Fruit fly (Drosophila melanogaster) whole organism, wandering third instar larva: ENCODE results near the gene Ptx1.

ENCODE experiments used
- Abd-B ChIP-seq: fragments of >200 bp; optimal IDR thresholded peaks from 2 replicates; lab custom pipeline; 2017; ENCODE audit warnings: missing biosample characterization, missing genetic modification characterization
- CG32264 ChIP-seq: fragments of 200-800 bp; sonication (Bioruptor generic); optimal IDR thresholded peaks from 2 replicates; lab custom pipeline; 2016; ENCODE audit warnings: missing biosample characterization, missing genetic modification characterization
- CG9705 ChIP-seq: fragments of 200-800 bp; sonication (Bioruptor generic); optimal IDR thresholded peaks from 2 replicates; lab custom pipeline; 2018; ENCODE audit warnings: missing biosample characterization, mild to moderate bottlenecking, missing genetic modification characterization
- CrebA ChIP-seq: fragments of 200-800 bp; sonication (Bioruptor generic); optimal IDR thresholded peaks from 2 replicates; lab custom pipeline; 2016; ENCODE audit warnings: missing biosample characterization, mild to moderate bottlenecking, missing genetic modification characterization, borderline replicate concordance
- Dfd ChIP-seq: fragments of >200 bp; optimal IDR thresholded peaks from 2 replicates; lab custom pipeline; 2017; ENCODE audit warnings: missing biosample characterization, missing genetic modification characterization
- HLH106 ChIP-seq: fragments of 200-800 bp; optimal IDR thresholded peaks from 3 replicates; lab custom pipeline; 2019; ENCODE audit warnings: missing biosample characterization, mild to moderate bottlenecking, missing genetic modification characterization, moderate library complexity
- Hnf4 ChIP-seq: fragments of 200-800 bp; sonication (Bioruptor generic); optimal IDR thresholded peaks from 2 replicates; lab custom pipeline; 2016; ENCODE audit warnings: missing biosample characterization, mild to moderate bottlenecking, missing genetic modification characterization
- Hr78 ChIP-seq: fragments of >200 bp; optimal IDR thresholded peaks from 2 replicates; lab custom pipeline; 2017; ENCODE audit warnings: missing biosample characterization, missing genetic modification characterization
- Hr83 ChIP-seq: fragments of 200-300 bp; sonication (Bioruptor generic); optimal IDR thresholded peaks from 2 replicates; lab custom pipeline; 2016; ENCODE audit warnings: missing biosample characterization, mild to moderate bottlenecking, missing genetic modification characterization, moderate library complexity; ENCODE audit not compliant: poor library complexity, severe bottlenecking
- Myc ChIP-seq: fragments of >200 bp; optimal IDR thresholded peaks from 2 replicates; lab custom pipeline; 2017
- N ChIP-seq: fragments of >200 bp; optimal IDR thresholded peaks from 2 replicates; lab custom pipeline; 2018; ENCODE audit warnings: missing biosample characterization, missing external identifiers, missing genetic modification characterization
- OdsH ChIP-seq: fragments of 200-800 bp; sonication (Bioruptor generic); optimal IDR thresholded peaks from 2 replicates; lab custom pipeline; 2016; ENCODE audit warnings: missing biosample characterization, mild to moderate bottlenecking, missing genetic modification characterization
- Rel ChIP-seq, 2 experiments: fragments of 200-800 bp; sonication (Bioruptor generic) in 1 of 2; optimal IDR thresholded peaks; 2 replicates in 1 of 2; 3 replicates in 1 of 2; lab custom pipeline; 2016 to 2019; ENCODE audit warnings: mild to moderate bottlenecking in 2 of 2, missing biosample characterization in 2 of 2, missing genetic modification characterization in 2 of 2, moderate library complexity in 1 of 2
- Sp1 ChIP-seq: fragments of 200-800 bp; sonication (Bioruptor generic); optimal IDR thresholded peaks from 3 replicates; lab custom pipeline; 2019; ENCODE audit warnings: missing biosample characterization, mild to moderate bottlenecking, missing genetic modification characterization, moderate library complexity
- Vsx2 ChIP-seq: fragments of 200-300, 225-300 bp; sonication (Bioruptor generic); optimal IDR thresholded peaks from 2 replicates; lab custom pipeline; 2018; ENCODE audit warnings: missing biosample characterization, missing genetic modification characterization; ENCODE audit not compliant: partially characterized antibody
- br ChIP-seq: fragments of 200-800 bp; sonication (Bioruptor generic); optimal IDR thresholded peaks from 2 replicates; lab custom pipeline; 2016; ENCODE audit warnings: missing biosample characterization, missing genetic modification characterization
- brk ChIP-seq: fragments of 200-800 bp; sonication (Bioruptor generic); optimal IDR thresholded peaks from 2 replicates; lab custom pipeline; 2016; ENCODE audit warnings: missing biosample characterization, mild to moderate bottlenecking, missing genetic modification characterization
- dl ChIP-seq, 2 experiments: fragments of 175-275, 200-275 bp in 1 of 2; fragments of 200-275 bp in 1 of 2; sonication (Bioruptor generic); optimal IDR thresholded peaks; lab custom pipeline; 2018; ENCODE audit warnings: mild to moderate bottlenecking in 2 of 2, missing biosample characterization in 2 of 2, missing genetic modification characterization in 2 of 2, moderate library complexity in 2 of 2; ENCODE audit not compliant: partially characterized antibody in 2 of 2, insufficient read depth in 1 of 2
- dmrt93B ChIP-seq: fragments of 200-800 bp; sonication (Bioruptor generic); optimal IDR thresholded peaks from 2 replicates; lab custom pipeline; 2018; ENCODE audit warnings: missing biosample characterization, mild to moderate bottlenecking, missing genetic modification characterization
- dsf ChIP-seq: sonication (Bioruptor generic); optimal IDR thresholded peaks from 2 replicates; lab custom pipeline; 2016; ENCODE audit warnings: missing biosample characterization, missing genetic modification characterization, borderline replicate concordance
- ey ChIP-seq: fragments of 200-800 bp; sonication (Bioruptor generic); optimal IDR thresholded peaks from 2 replicates; lab custom pipeline; 2016; ENCODE audit warnings: missing biosample characterization, missing genetic modification characterization
- foxo ChIP-seq, 2 experiments: fragments of 200-800 bp; sonication (Bioruptor generic); optimal IDR thresholded peaks; 2 replicates in 1 of 2; 3 replicates in 1 of 2; lab custom pipeline; 2016 to 2017; ENCODE audit warnings: missing biosample characterization in 2 of 2, missing genetic modification characterization in 2 of 2
- lola ChIP-seq: fragments of >200 bp; optimal IDR thresholded peaks from 2 replicates; lab custom pipeline; 2017; ENCODE audit warnings: missing biosample characterization, missing genetic modification characterization
- pan ChIP-seq: fragments of >200 bp; optimal IDR thresholded peaks from 2 replicates; lab custom pipeline; 2017
- psq ChIP-seq: fragments of 200-800 bp; sonication (Bioruptor generic); optimal IDR thresholded peaks from 3 replicates; lab custom pipeline; 2017; ENCODE audit warnings: missing biosample characterization, mild to moderate bottlenecking, missing genetic modification characterization, moderate library complexity
- rgr ChIP-seq: fragments of 200-800 bp; sonication (Bioruptor generic); optimal IDR thresholded peaks from 3 replicates; lab custom pipeline; 2016; ENCODE audit warnings: missing biosample characterization, mild to moderate bottlenecking, missing genetic modification characterization
- sage ChIP-seq: fragments of 200-800 bp; sonication (Bioruptor generic); optimal IDR thresholded peaks from 2 replicates; lab custom pipeline; 2016; ENCODE audit warnings: missing biosample characterization, mild to moderate bottlenecking, missing genetic modification characterization
- tai ChIP-seq: sonication (Bioruptor generic); optimal IDR thresholded peaks from 2 replicates; lab custom pipeline; 2016; ENCODE audit warnings: missing biosample characterization, missing genetic modification characterization
- woc ChIP-seq: sonication (Bioruptor generic); optimal IDR thresholded peaks from 2 replicates; lab custom pipeline; 2016; ENCODE audit warnings: missing biosample characterization, mild to moderate bottlenecking, missing genetic modification characterization

Gene Ptx1

DNA sequence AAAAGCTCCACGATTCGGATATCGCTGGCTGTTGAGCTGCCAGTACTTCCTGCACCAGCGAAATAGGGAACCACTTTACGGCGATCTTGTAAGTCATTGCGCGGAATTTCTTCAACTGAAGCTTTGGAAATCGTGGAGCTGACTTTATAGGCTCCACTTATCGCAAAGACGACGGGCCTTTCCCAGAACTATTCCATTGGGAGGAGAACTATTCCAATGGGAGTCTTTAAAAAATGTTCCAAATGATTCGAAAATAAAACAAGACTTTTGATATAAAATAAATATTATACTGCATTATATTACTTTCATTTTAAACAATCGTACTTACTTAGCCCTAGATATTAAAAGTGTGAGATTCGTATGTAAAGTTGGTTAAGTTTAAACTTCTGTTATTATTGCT lies 24.4 kb downstream of the Ptx1 start, which contains the start of gene CG15550:
Gene CG15550, minus strand, starts transcription at position 101 of the 400 bp plus-strand sequence.
- TF ChIP-seq dmrt93B (GFP tag; lab: Kevin White, UChicago) (no peak), sage (GFP tag; lab: Kevin White, UChicago) (no peak), psq (no peak), dl (GFP tag; optimal IDR thresholded peaks at IDR 0.05; lab: Kevin White, UChicago; ENCODE audit: insufficient read depth in 1 of 2, partially characterized antibody in 2 of 2) (no peak), ey (GFP tag; lab: Kevin White, UChicago) (no peak), pan (lab: Kevin White, UChicago) (no peak), woc (GFP tag; lab: Kevin White, UChicago) (no peak), CG32264 (GFP tag; lab: Kevin White, UChicago) (no peak), N (GFP tag; lab: Kevin White, UChicago) (no peak), brk (GFP tag; lab: Kevin White, UChicago) (no peak), Rel (GFP tag; optimal IDR thresholded peaks at IDR 0.05; lab: Kevin White, UChicago) (no peak), Rel (tag; optimal IDR thresholded peaks at IDR 0.05; lab: Kevin White, UChicago) (no peak)

DNA sequence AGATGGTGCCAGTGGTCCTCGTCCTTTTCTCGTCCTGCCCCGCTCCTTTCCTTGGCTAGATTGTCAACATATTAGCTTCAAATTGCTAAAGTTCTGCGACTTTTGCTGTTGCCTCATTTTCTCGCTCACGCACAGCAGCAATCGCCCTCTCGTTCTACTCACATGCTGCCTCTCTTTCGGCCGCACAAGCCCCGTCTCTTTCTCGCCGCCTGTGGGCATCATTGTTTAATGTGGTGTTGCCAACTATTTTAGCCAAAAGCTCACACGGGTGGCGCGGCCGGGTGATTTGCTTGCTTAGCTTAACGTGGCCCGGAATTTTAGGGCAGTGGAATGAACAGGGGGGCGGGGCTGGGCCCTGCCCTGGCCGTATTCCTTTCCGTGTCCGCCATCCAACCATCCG lies 27.7 kb downstream of the Ptx1 start:
- TF ChIP-seq lola (GFP tag; lab: Kevin White, UChicago) (no peak), foxo (GFP tag; optimal IDR thresholded peaks at IDR 0.05; lab: Kevin White, UChicago) (no peak), ey (GFP tag; lab: Kevin White, UChicago) (no peak), Myc (lab: Kevin White, UChicago) (no peak), rgr (GFP tag; lab: Kevin White, UChicago) (no peak), Sp1 (no peak), br (GFP tag; lab: Kevin White, UChicago) (no peak), Hnf4 (GFP tag; lab: Kevin White, UChicago) (no peak), dsf (GFP tag; lab: Kevin White, UChicago) (no peak), OdsH (no peak), Hr83 (GFP tag; lab: Kevin White, UChicago) (no peak), Vsx2 (GFP tag; lab: Kevin White, UChicago) (no peak)

DNA sequence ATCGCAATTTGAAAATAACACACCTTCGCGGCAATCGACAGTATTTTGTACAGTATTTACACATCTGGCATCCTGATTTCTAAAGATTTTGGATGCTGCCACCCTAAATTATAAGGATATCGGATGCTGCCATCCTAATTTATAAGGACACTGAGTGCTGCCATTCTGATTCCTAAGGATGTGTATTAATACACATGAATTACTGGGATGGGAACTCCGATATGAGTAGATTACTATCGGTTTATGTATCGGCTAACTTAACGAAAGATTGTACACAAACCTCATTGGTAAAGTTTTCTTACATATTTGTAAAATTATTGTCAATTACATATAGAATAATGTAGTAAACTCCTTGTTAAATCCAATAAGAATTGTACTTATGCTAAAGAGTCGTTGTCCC lies 33.8 kb downstream of the Ptx1 start:
- peak; percentile 61 for TF ChIP-seq Myc (lab: Kevin White, UChicago)
- TF ChIP-seq ey (GFP tag; lab: Kevin White, UChicago), result no peak

DNA sequence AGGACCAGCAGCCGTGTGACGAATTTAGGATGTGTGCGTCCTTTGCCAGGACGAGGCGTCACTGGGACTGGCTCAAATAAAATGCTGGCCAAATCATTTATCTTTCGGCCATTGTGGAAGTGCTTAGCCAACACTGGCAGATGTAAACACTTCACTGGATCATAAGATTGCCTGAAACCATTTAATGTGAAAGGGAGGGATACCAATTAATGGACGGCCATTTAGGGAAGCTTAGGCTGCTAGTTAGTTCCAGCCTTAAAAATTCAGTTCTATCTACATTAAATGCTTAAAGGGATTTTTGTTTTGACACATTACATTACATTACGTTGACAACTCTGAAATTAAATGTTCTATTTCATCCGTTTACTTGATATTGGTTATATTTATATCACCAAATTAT lies 46.8 kb downstream of the Ptx1 start, which contains the start of gene CG15548:
Gene CG15548, plus strand, starts transcription at position 301 of the 400 bp plus-strand sequence.
- TF ChIP-seq HLH106 (tag; lab: Kevin White, UChicago), result no peak
- TF ChIP-seq CrebA (GFP tag; lab: Kevin White, UChicago), result no peak
- TF ChIP-seq br (GFP tag; lab: Kevin White, UChicago), result no peak

DNA sequence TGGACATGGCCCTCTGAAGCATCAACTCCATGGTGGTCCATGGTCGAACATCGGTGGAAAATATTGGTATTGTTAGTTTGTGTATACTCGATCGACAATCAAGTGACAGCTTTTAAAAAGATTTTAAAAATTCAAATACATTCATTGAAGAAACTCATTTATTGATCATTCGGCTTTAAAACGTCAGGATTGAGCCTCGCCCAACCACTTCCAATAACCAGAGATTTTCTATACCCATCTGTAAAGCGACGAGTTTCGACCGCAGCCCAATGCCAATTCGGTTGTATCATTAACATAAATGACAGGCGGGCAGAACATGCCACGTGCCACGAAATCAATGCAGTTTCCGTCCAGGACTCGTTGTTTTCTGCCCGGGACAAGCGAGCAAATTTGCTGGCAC lies 51.7 kb downstream of the Ptx1 start, which contains the start of gene Ctr1C:
Gene Ctr1C, minus strand, starts transcription at position 101 of the 400 bp plus-strand sequence.
- TF ChIP-seq Rel (GFP tag; optimal IDR thresholded peaks at IDR 0.05; lab: Kevin White, UChicago) (no peak), Rel (tag; optimal IDR thresholded peaks at IDR 0.05; lab: Kevin White, UChicago) (no peak), sage (GFP tag; lab: Kevin White, UChicago) (no peak), CG9705 (GFP tag; lab: Kevin White, UChicago) (no peak), lola (GFP tag; lab: Kevin White, UChicago) (no peak), foxo (GFP tag; optimal IDR thresholded peaks at IDR 0.05; lab: Kevin White, UChicago) (no peak), Abd-B (GFP tag; lab: Kevin White, UChicago) (no peak), Dfd (GFP tag; lab: Kevin White, UChicago) (no peak), tai (no peak), Sp1 (no peak), br (GFP tag; lab: Kevin White, UChicago) (no peak), Hr78 (GFP tag; lab: Kevin White, UChicago) (no peak), Myc (lab: Kevin White, UChicago) (no peak)
